Worm (Caenorhabditis elegans): ENCODE measurements around the gene srd-7.

DNA sequence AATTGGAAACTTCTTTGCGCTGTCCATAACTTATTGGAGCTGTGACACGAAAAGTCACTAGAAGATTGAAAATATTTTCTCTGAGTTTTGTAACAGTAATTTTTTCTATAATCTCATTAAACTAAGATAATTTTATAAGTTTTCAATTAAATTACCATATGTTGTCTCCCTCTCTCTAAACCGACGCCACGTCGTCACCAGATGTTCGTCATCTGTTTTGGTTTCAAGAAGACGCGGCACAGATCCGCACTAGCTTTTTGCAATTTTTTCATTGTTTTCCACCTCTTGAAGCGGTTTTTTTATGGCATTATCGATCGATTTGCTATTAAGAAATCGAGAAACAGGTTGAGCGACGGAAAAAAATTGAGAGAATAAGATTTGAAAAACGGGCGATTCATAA, 17.3 kb upstream of the srd-7 start:
- TF ChIP-seq nhr-90 (tag; optimal IDR thresholded peaks at IDR 0.05; ENCODE audit: poor library complexity) (no peak), aha-1 (tag; optimal IDR thresholded peaks at IDR 0.05) (no peak), elt-2 (tag; optimal IDR thresholded peaks at IDR 0.05) (no peak)

Measured in whole organism, L1 larva.